Worm (Caenorhabditis elegans) whole organism, L4/young adult: ENCODE data around the gene C50E3.6.

Experiments
- W03F9.2 ChIP-seq: fragments of 150-350 bp; optimal IDR thresholded peaks from 2 replicates; lab custom pipeline; 2014; ENCODE audit warnings: missing biosample characterization, missing genetic modification characterization
- dao-5 ChIP-seq: sonication (generic microtip); optimal IDR thresholded peaks from 2 replicates; lab custom pipeline; 2016; ENCODE audit warnings: missing genotype, missing genetic modification characterization, moderate library complexity, missing compliant biosample characterization
- him-1 ChIP-seq: sonication (generic microtip); optimal IDR thresholded peaks from 2 replicates; lab custom pipeline; 2016; ENCODE audit warnings: missing genotype, missing genetic modification reagents, missing genetic modification characterization, missing compliant biosample characterization

ce11 chrV:7622011-7622465 lies 31.7 kb upstream of the C50E3.6 start, which contains the start of gene C50E3.12:
- TF ChIP-seq him-1 (no peak), dao-5 (tag; lab: Kevin White, UChicago) (no peak), W03F9.2 (tag; lab: Kevin White, UChicago) (no peak)
